Worm (Caenorhabditis elegans) whole organism, L2 larva: ENCODE results near the gene Y116A8C.465.

Experiments used
- fos-1 ChIP-seq: fragments of 150-350 bp; optimal IDR thresholded peaks from 2 replicates; lab custom pipeline; 2014; ENCODE audit warnings: missing biosample characterization, missing genetic modification characterization
- mab-5 ChIP-seq: fragments of 150-350 bp; optimal IDR thresholded peaks from 2 replicates; lab custom pipeline; 2014; ENCODE audit warnings: missing biosample characterization, missing genetic modification characterization
- nhr-12 ChIP-seq: fragments of 150-350 bp; optimal IDR thresholded peaks from 2 replicates; lab custom pipeline; 2014; ENCODE audit warnings: missing biosample characterization, missing genetic modification characterization
- skn-1 ChIP-seq: sonication (generic microtip); optimal IDR thresholded peaks from 2 replicates; lab custom pipeline; 2017; ENCODE audit warnings: missing biosample characterization, missing genetic modification characterization
- snpc-4 ChIP-seq: fragments of 150-350 bp; optimal IDR thresholded peaks from 2 replicates; lab custom pipeline; 2014; ENCODE audit warnings: missing biosample characterization, missing genetic modification characterization

DNA sequence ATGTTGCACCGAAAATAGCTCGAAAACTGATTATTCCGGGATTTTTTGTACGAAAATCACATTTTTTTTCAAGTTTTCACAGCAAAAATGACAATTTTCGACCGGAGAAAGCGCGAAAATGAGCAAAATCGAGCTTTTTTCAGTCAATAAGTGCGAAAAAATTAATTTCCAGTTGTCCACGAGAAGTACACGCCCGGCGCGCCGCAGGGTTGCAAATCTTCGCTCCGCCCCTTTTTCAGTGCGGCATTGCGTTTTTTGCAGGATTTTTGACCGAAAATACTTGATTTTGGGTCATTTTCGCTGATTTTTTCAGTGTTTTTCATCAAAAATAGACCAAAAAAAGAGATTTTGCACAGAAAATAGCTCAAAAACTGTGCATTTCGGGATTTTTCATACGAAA lies 19.3 kb downstream of the Y116A8C.465 start:
- TF ChIP-seq skn-1 (tag; lab: Kevin White, UChicago) (no peak), nhr-12 (no peak), snpc-4 (tag; lab: Kevin White, UChicago) (no peak), fos-1 (tag; lab: Kevin White, UChicago) (no peak), mab-5 (tag; lab: Kevin White, UChicago) (no peak)
